Worm (Caenorhabditis elegans): ENCODE data around the gene F53A9.3.

The F53A9.3 gene

ce11 chrX:8677873-8678272 lies 30.3 kb upstream of the F53A9.3 start:
- TF ChIP-seq ztf-23 (GFP tag; IDR thresholded peaks at IDR 0.05) (no peak), ref-1 (GFP tag; conservative IDR thresholded peaks at IDR 0.05) (no peak), cog-1 (tag; optimal IDR thresholded peaks at IDR 0.05) (no peak), T22C8.4 (GFP tag; IDR thresholded peaks at IDR 0.05) (no peak), ztf-29 (GFP tag; IDR thresholded peaks at IDR 0.05) (no peak), klf-2 (GFP tag; conservative IDR thresholded peaks at IDR 0.05) (no peak), med-1 (GFP tag; optimal IDR thresholded peaks at IDR 0.05; ENCODE audit: insufficient read depth) (no peak), tab-1 (GFP tag; IDR thresholded peaks at IDR 0.05) (no peak), flt-1 (GFP tag; IDR thresholded peaks at IDR 0.05) (no peak)

- TF ChIP-seq tab-1 (GFP tag; IDR thresholded peaks at IDR 0.05) = no peak
Observed at ce11 chrX:8681600-8681999, 26.6 kb upstream of the F53A9.3 start, which contains the start of gene K09E2.1. K09E2.1 (plus strand) TSS chrX:8681900.

- no peak for TF ChIP-seq flt-1 (GFP tag; IDR thresholded peaks at IDR 0.05)
- TF ChIP-seq ref-1 (GFP tag; conservative IDR thresholded peaks at IDR 0.05) = no peak
- TF ChIP-seq ztf-29 (GFP tag; IDR thresholded peaks at IDR 0.05) = no peak
- no peak for TF ChIP-seq klf-2 (GFP tag; conservative IDR thresholded peaks at IDR 0.05)
- no peak for TF ChIP-seq tab-1 (GFP tag; IDR thresholded peaks at IDR 0.05)
- TF ChIP-seq ztf-23 (GFP tag; IDR thresholded peaks at IDR 0.05) = no peak
- TF ChIP-seq T22C8.4 (GFP tag; IDR thresholded peaks at IDR 0.05) = no peak
- no peak for TF ChIP-seq cog-1 (tag; optimal IDR thresholded peaks at IDR 0.05)
- TF ChIP-seq med-1 (GFP tag; optimal IDR thresholded peaks at IDR 0.05; ENCODE audit: insufficient read depth) = no peak
Observed at ce11 chrX:8697517-8697916, 10.6 kb upstream of the F53A9.3 start, which contains the start of gene frpr-8. frpr-8 (plus strand) TSS chrX:8697817.

ce11 chrX:8703664-8704356 lies 4.3 kb upstream of the F53A9.3 start, which contains the start of gene jbts-14:
jbts-14 (plus strand) TSS chrX:8704306.
- TF ChIP-seq ref-1 (GFP tag; conservative IDR thresholded peaks at IDR 0.05) (no peak), flt-1 (GFP tag; IDR thresholded peaks at IDR 0.05) (no peak), klf-2 (GFP tag; conservative IDR thresholded peaks at IDR 0.05) (no peak), tab-1 (GFP tag; IDR thresholded peaks at IDR 0.05) (no peak), ztf-29 (GFP tag; IDR thresholded peaks at IDR 0.05) (no peak), T22C8.4 (GFP tag; IDR thresholded peaks at IDR 0.05) (no peak), med-1 (GFP tag; optimal IDR thresholded peaks at IDR 0.05; ENCODE audit: insufficient read depth) (no peak), cog-1 (tag; optimal IDR thresholded peaks at IDR 0.05) (no peak), ztf-23 (GFP tag; IDR thresholded peaks at IDR 0.05) (no peak)

- no peak for TF ChIP-seq med-1 (GFP tag; optimal IDR thresholded peaks at IDR 0.05; ENCODE audit: insufficient read depth)
Observed at ce11 chrX:8704830-8705229, 3.3 kb upstream of the F53A9.3 start.

ce11 chrX:8709424-8709823 lies 1.3 kb downstream of the F53A9.3 start, which contains the start of gene kreg-1:
kreg-1 (plus strand) TSS chrX:8709764.
- no peak for TF ChIP-seq ztf-29 (GFP tag; IDR thresholded peaks at IDR 0.05)
- no peak for TF ChIP-seq flt-1 (GFP tag; IDR thresholded peaks at IDR 0.05)
- no peak for TF ChIP-seq ref-1 (GFP tag; conservative IDR thresholded peaks at IDR 0.05)
- TF ChIP-seq klf-2 (GFP tag; conservative IDR thresholded peaks at IDR 0.05) = no peak
- TF ChIP-seq med-1 (GFP tag; optimal IDR thresholded peaks at IDR 0.05; ENCODE audit: insufficient read depth) = no peak
- no peak for TF ChIP-seq T22C8.4 (GFP tag; IDR thresholded peaks at IDR 0.05)
- TF ChIP-seq tab-1 (GFP tag; IDR thresholded peaks at IDR 0.05) = no peak
- TF ChIP-seq ztf-23 (GFP tag; IDR thresholded peaks at IDR 0.05) = no peak
- TF ChIP-seq cog-1 (tag; optimal IDR thresholded peaks at IDR 0.05) = no peak

ce11 chrX:8711141-8711645 lies 3.0 kb downstream of the F53A9.3 start, which contains the start of gene F53A9.1:
F53A9.1 (plus strand) TSS chrX:8711595.
- TF ChIP-seq ztf-29 (GFP tag; IDR thresholded peaks at IDR 0.05) (no peak), tab-1 (GFP tag; IDR thresholded peaks at IDR 0.05) (no peak), med-1 (GFP tag; optimal IDR thresholded peaks at IDR 0.05; ENCODE audit: insufficient read depth) (no peak), T22C8.4 (GFP tag; IDR thresholded peaks at IDR 0.05) (no peak), ref-1 (GFP tag; conservative IDR thresholded peaks at IDR 0.05) (no peak), cog-1 (tag; optimal IDR thresholded peaks at IDR 0.05) (no peak), ztf-23 (GFP tag; IDR thresholded peaks at IDR 0.05) (no peak), klf-2 (GFP tag; conservative IDR thresholded peaks at IDR 0.05) (no peak), flt-1 (GFP tag; IDR thresholded peaks at IDR 0.05) (no peak)

- TF ChIP-seq ref-1 (GFP tag; conservative IDR thresholded peaks at IDR 0.05) (no peak), med-1 (GFP tag; optimal IDR thresholded peaks at IDR 0.05; ENCODE audit: insufficient read depth) (no peak), ztf-29 (GFP tag; IDR thresholded peaks at IDR 0.05) (no peak), klf-2 (GFP tag; conservative IDR thresholded peaks at IDR 0.05) (no peak), ztf-23 (GFP tag; IDR thresholded peaks at IDR 0.05) (no peak), tab-1 (GFP tag; IDR thresholded peaks at IDR 0.05) (no peak), T22C8.4 (GFP tag; IDR thresholded peaks at IDR 0.05) (no peak), cog-1 (tag; optimal IDR thresholded peaks at IDR 0.05) (no peak), flt-1 (GFP tag; IDR thresholded peaks at IDR 0.05) (no peak)
Observed at ce11 chrX:8712662-8713061, 4.5 kb downstream of the F53A9.3 start.

ce11 chrX:8713754-8714295 lies 5.7 kb downstream of the F53A9.3 start, which contains the start of gene F53A9.6:
F53A9.6 (minus strand) TSS chrX:8713804.
- TF ChIP-seq cog-1 (tag; optimal IDR thresholded peaks at IDR 0.05) (no peak), klf-2 (GFP tag; conservative IDR thresholded peaks at IDR 0.05) (no peak), T22C8.4 (GFP tag; IDR thresholded peaks at IDR 0.05) (no peak), med-1 (GFP tag; optimal IDR thresholded peaks at IDR 0.05; ENCODE audit: insufficient read depth) (no peak), ztf-23 (GFP tag; IDR thresholded peaks at IDR 0.05) (no peak), ref-1 (GFP tag; conservative IDR thresholded peaks at IDR 0.05) (no peak), flt-1 (GFP tag; IDR thresholded peaks at IDR 0.05) (no peak), ztf-29 (GFP tag; IDR thresholded peaks at IDR 0.05) (no peak), tab-1 (GFP tag; IDR thresholded peaks at IDR 0.05) (no peak)
